Worm (Caenorhabditis elegans) whole organism, L4/young adult: ENCODE data around the gene B0507.1.

Experiments
- W03F9.2 ChIP-seq: fragments of 150-350 bp; optimal IDR thresholded peaks from 2 replicates; lab custom pipeline; 2014; ENCODE audit warnings: missing biosample characterization, missing genetic modification characterization
- dao-5 ChIP-seq: sonication (generic microtip); optimal IDR thresholded peaks from 2 replicates; lab custom pipeline; 2016; ENCODE audit warnings: missing genotype, missing genetic modification characterization, moderate library complexity, missing compliant biosample characterization
- him-1 ChIP-seq: sonication (generic microtip); optimal IDR thresholded peaks from 2 replicates; lab custom pipeline; 2016; ENCODE audit warnings: missing genotype, missing genetic modification reagents, missing genetic modification characterization, missing compliant biosample characterization

DNA sequence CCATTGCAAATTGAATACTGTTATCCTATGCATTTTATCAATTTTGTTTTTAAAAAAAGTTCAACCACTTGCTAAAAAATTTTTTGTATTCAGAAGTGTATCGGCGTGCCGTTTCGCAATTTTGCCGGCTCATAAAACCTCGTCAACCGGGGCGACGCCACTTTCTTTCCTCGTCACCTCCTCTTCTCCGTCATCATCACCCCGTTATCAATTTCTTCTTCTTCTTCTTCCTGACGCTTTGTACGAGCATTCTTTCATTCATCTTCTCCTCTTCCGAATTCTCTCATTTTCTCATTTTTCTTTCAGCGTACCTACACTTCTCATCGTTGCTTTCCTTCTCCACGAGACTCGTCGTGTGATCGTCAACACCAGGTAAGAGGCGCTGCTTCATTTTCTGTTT lies 9.9 kb downstream of the B0507.1 start, which contains the start of gene sup-37:
- TF ChIP-seq W03F9.2 (tag; lab: Kevin White, UChicago), result no peak
- TF ChIP-seq him-1 (tag; lab: Kevin White, UChicago), result no peak
- TF ChIP-seq dao-5 (tag; lab: Kevin White, UChicago), result no peak
